Worm (Caenorhabditis elegans) whole organism, mixed stage, embryonic: ENCODE results near the gene srh-215.

Experiments used
- ces-1 ChIP-seq: fragments of 150-350 bp; optimal IDR thresholded peaks from 2 replicates; lab custom pipeline; 2014; ENCODE audit warnings: missing biosample characterization, missing genetic modification reagents, missing genetic modification characterization
- elt-3 ChIP-seq: fragments of 150-350 bp; optimal IDR thresholded peaks from 2 replicates; lab custom pipeline; 2014; ENCODE audit warnings: missing biosample characterization, missing genetic modification characterization
- lin-13 ChIP-seq: fragments of 150-350 bp; optimal IDR thresholded peaks from 2 replicates; lab custom pipeline; 2014; ENCODE audit warnings: missing biosample characterization, missing genetic modification characterization
- nhr-237 ChIP-seq: fragments of 150-350 bp; optimal IDR thresholded peaks from 2 replicates; lab custom pipeline; 2014; ENCODE audit warnings: missing biosample characterization, missing genetic modification characterization
- nhr-28 ChIP-seq: fragments of 150-350 bp; optimal IDR thresholded peaks from 2 replicates; lab custom pipeline; 2014; ENCODE audit warnings: missing biosample characterization, missing genetic modification characterization
- pha-4 ChIP-seq: fragments of 150-350 bp; optimal IDR thresholded peaks from 2 replicates; lab custom pipeline; 2018; ENCODE audit warnings: missing biosample characterization, missing genetic modification reagents, missing genetic modification characterization
- sem-2 ChIP-seq: fragments of 200-800 bp; sonication (Bioruptor generic); optimal IDR thresholded peaks from 2 replicates; lab custom pipeline; 2018; ENCODE audit warnings: mild to moderate bottlenecking, missing genetic modification characterization, missing compliant biosample characterization
- unc-120 ChIP-seq: sonication (generic microtip); optimal IDR thresholded peaks from 2 replicates; lab custom pipeline; 2017; ENCODE audit warnings: missing genetic modification characterization, missing compliant biosample characterization; ENCODE audit not compliant: poor library complexity, severe bottlenecking
- unc-39 ChIP-seq: fragments of 150-350 bp; optimal IDR thresholded peaks from 2 replicates; lab custom pipeline; 2014; ENCODE audit warnings: missing biosample characterization, missing genetic modification characterization
- unc-62 ChIP-seq: fragments of 150-350 bp; optimal IDR thresholded peaks from 2 replicates; lab custom pipeline; 2014; ENCODE audit warnings: missing biosample characterization, missing genetic modification reagents, missing genetic modification characterization
- zip-8 ChIP-seq: fragments of 150-350 bp; optimal IDR thresholded peaks from 2 replicates; lab custom pipeline; 2014; ENCODE audit warnings: missing biosample characterization, missing genetic modification characterization

DNA sequence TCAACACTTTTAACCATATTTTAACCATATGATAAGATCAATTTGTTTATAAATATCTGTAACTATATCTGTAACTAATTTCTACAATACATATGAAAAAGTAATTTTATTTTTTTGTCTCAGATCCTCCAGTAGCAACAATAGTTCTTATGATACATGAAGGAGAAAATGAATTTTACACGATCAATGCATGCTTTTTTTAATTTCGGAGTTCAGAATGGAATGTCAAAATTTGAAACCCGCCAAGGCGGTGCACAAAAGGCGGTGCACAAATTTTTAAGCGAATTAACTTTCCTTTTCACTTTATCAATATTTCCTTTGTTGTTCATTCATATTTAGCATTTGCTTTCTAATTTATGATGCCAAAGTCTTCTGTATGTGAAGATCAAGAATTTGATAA is 11.1 kb upstream of the srh-215 start, which contains the start of gene clec-25:
- TF ChIP-seq nhr-237 (tag; lab: Kevin White, UChicago), result no peak
- TF ChIP-seq sem-2 (GFP tag; lab: Kevin White, UChicago), result no peak
- no peak for TF ChIP-seq elt-3
- TF ChIP-seq unc-39 (tag; lab: Kevin White, UChicago), result no peak
- TF ChIP-seq pha-4, result no peak
- TF ChIP-seq ces-1 (GFP tag; lab: Kevin White, UChicago), result no peak
- TF ChIP-seq lin-13, result no peak
- TF ChIP-seq nhr-28 (tag; lab: Kevin White, UChicago), result no peak
- TF ChIP-seq unc-120 (tag; lab: Kevin White, UChicago), result no peak
- no peak for TF ChIP-seq zip-8 (tag; lab: Kevin White, UChicago)
- TF ChIP-seq unc-62 (GFP tag; lab: Kevin White, UChicago), result no peak
